Worm (Caenorhabditis elegans): ENCODE results near the gene F40G12.7.

ce11 chrV:14248025-14248424, 26.3 kb upstream of the F40G12.7 start, which contains the start of gene K02E11.4:
- TF ChIP-seq lin-13 (GFP tag; optimal IDR thresholded peaks at IDR 0.05) (no peak), unc-62 (GFP tag; optimal IDR thresholded peaks at IDR 0.05 in 1 of 2) (no peak), unc-62 (tag; optimal IDR thresholded peaks at IDR 0.05) (no peak), ama-1 (optimal IDR thresholded peaks at IDR 0.05) (no peak), nhr-102 (tag; optimal IDR thresholded peaks at IDR 0.05) (no peak)
